Worm (Caenorhabditis elegans): Measurements from ENCODE around the gene apa-2.
A peak's percentile ranks its signal among the peaks of the same experiment; 100 is the strongest.

ce11 chrX:9296591-9296990 lies 41.9 kb upstream of the apa-2 start, which contains the start of gene gly-13:
- peak; percentile 45 for TF ChIP-seq sem-4 (tag; optimal IDR thresholded peaks at IDR 0.05)
- no peak for TF ChIP-seq lin-39 (tag; optimal IDR thresholded peaks at IDR 0.05)
- TF ChIP-seq egl-27 (tag; optimal IDR thresholded peaks at IDR 0.05) = no peak
- peak; percentile 7 for TF ChIP-seq ztf-4 (tag; optimal IDR thresholded peaks at IDR 0.05)
- TF ChIP-seq nhr-77 (tag; optimal IDR thresholded peaks at IDR 0.05) = no peak
